Worm (Caenorhabditis elegans): ENCODE results near the gene sre-42.
A peak's percentile ranks its signal among the peaks of the same experiment; 100 is the strongest.

The sre-42 gene

DNA sequence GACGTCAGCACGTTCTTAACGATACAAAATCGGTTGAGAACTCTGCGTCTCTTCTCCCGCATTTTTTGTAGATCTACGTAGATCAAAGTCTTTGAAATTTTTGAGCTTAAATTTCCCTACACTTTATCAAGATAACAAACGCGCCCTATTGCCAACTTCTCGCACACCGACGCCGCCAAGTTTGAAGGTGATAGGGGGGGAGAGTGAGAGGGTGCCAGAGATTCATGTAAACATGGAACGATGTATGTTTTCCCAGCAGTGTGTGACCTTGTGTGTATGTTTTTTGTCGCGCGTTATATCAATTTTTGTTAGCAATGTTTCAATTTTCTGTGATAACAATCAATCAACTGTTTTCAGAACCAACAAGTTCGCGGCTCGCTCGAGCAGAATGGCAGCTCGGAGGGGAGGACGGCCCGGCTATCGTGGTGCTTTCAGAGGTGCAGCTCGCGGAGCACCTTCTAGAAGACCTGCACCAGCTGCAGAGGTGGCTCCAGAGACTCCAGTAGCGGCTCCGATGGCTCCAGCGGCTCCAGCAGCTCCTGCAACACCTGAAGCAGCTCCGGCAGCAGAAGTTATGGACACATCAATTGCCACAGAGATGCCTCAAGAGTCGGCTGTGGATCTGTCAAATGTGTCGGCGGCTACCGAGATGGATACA is 45.0 kb downstream of the sre-42 start:
- TF ChIP-seq mls-2 (tag; optimal IDR thresholded peaks at IDR 0.05), result no peak

DNA sequence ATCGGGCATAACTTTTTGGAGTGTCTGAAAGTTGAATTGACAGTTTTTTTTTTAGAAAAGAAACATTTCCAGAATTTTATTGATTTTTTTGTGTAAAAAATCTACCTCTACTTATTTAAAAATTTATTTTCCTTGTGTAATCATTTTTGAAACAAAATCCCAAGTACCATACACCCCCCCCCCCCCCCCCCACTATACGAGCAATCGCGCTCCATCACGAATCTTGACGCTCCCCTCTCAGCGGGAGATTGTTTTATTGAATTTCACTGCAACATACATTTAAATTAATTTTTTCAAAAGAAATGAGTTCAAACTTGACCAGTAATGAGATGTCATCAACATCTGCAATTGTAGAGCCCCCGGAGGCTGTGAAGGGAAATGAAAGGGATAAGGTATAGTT is 47.0 kb downstream of the sre-42 start, which contains the start of gene sop-2:
sop-2 (plus strand) TSS at position 301 of the 400 bp plus-strand sequence.
- TF ChIP-seq cnd-1 (tag; optimal IDR thresholded peaks at IDR 0.05), result no peak

DNA sequence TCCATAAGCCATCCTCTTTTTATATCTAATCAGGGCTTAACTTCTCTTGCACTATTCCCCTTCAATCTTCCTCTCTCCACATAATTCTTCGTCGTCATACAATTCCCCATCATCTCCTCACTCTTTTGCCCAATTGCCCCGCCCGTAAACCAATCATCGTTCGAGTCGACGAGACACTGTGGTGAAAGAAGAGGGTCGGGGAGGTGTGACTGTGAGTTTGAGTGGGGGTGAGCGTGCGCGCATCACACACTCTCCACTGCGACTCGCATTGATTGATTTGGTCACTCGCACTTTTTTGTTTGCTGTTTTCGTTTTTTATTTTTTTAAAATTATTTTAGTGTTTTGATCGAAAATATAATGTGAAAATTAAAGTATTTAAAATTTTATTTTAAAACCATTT is 47.5 kb downstream of the sre-42 start:
- TF ChIP-seq blmp-1 (tag; optimal IDR thresholded peaks at IDR 0.05), result no peak
- peak; percentile 44 for TF ChIP-seq ceh-39 (tag; optimal IDR thresholded peaks at IDR 0.05)
- no peak for TF ChIP-seq nhr-12 (tag; optimal IDR thresholded peaks at IDR 0.05)
- TF ChIP-seq lin-13 (tag; optimal IDR thresholded peaks at IDR 0.05), result peak; percentile 19
- no peak for TF ChIP-seq ceh-83 (GFP tag; optimal IDR thresholded peaks at IDR 0.05)
- no peak for TF ChIP-seq nhr-76 (tag; optimal IDR thresholded peaks at IDR 0.05)
- peak; percentile 95 for TF ChIP-seq ces-1 (GFP tag; optimal IDR thresholded peaks at IDR 0.05)
- peak; percentile 9 for TF ChIP-seq sptf-1 (tag; optimal IDR thresholded peaks at IDR 0.05)
- TF ChIP-seq elt-3 (tag; optimal IDR thresholded peaks at IDR 0.05), result no peak
- peak; percentile 30 for TF ChIP-seq cnd-1 (tag; optimal IDR thresholded peaks at IDR 0.05)
- no peak for TF ChIP-seq flh-1 (GFP tag; optimal IDR thresholded peaks at IDR 0.05)
- peak; percentile 10 for TF ChIP-seq M03D4.4 (tag; optimal IDR thresholded peaks at IDR 0.05)
- TF ChIP-seq mab-5 (tag; optimal IDR thresholded peaks at IDR 0.05), result no peak
- TF ChIP-seq ceh-43 (GFP tag; optimal IDR thresholded peaks at IDR 0.05), result no peak
- no peak for TF ChIP-seq unc-62 (GFP tag; optimal IDR thresholded peaks at IDR 0.05)
- TF ChIP-seq drap-1 (GFP tag; optimal IDR thresholded peaks at IDR 0.05), result no peak
- no peak for TF ChIP-seq unc-39 (tag; optimal IDR thresholded peaks at IDR 0.05)
- TF ChIP-seq nhr-237 (tag; optimal IDR thresholded peaks at IDR 0.05), result peak; percentile 36
- peak; percentile 65 for TF ChIP-seq mep-1 (tag; optimal IDR thresholded peaks at IDR 0.05)
- no peak for TF ChIP-seq zip-8 (tag; optimal IDR thresholded peaks at IDR 0.05)
- no peak for TF ChIP-seq sem-2 (GFP tag; optimal IDR thresholded peaks at IDR 0.05)
- TF ChIP-seq snpc-4 (tag; optimal IDR thresholded peaks at IDR 0.05), result no peak
- TF ChIP-seq bed-3 (GFP tag; optimal IDR thresholded peaks at IDR 0.05), result no peak
- TF ChIP-seq tbx-8 (GFP tag; optimal IDR thresholded peaks at IDR 0.05), result no peak
- peak; percentile 79 for TF ChIP-seq mls-2 (tag; optimal IDR thresholded peaks at IDR 0.05)
- peak; percentile 56 for TF ChIP-seq pha-4 (tag; optimal IDR thresholded peaks at IDR 0.05)
- no peak for TF ChIP-seq nhr-28 (tag; optimal IDR thresholded peaks at IDR 0.05)
- TF ChIP-seq ztf-11 (tag; optimal IDR thresholded peaks at IDR 0.05), result no peak
- TF ChIP-seq nhr-2 (tag; optimal IDR thresholded peaks at IDR 0.05), result no peak
- TF ChIP-seq lsy-2 (tag; optimal IDR thresholded peaks at IDR 0.05), result peak; percentile 87
- peak; percentile 64 for TF ChIP-seq unc-120 (tag; optimal IDR thresholded peaks at IDR 0.05; ENCODE audit: poor library complexity, severe bottlenecking)
- no peak for TF ChIP-seq hlh-1 (tag; optimal IDR thresholded peaks at IDR 0.05)
- no peak for TF ChIP-seq elt-1 (tag; optimal IDR thresholded peaks at IDR 0.05; ENCODE audit: borderline replicate concordance, insufficient read depth)
- TF ChIP-seq ham-2 (GFP tag; optimal IDR thresholded peaks at IDR 0.05), result no peak
- TF ChIP-seq lin-32 (GFP tag; optimal IDR thresholded peaks at IDR 0.05), result no peak

ce11 chrII:12335430-12335829 is 51.3 kb downstream of the sre-42 start, which contains the start of gene sre-52:
Gene sre-52, plus strand, starts transcription at chrII:12335730.
- TF ChIP-seq zip-8 (tag; optimal IDR thresholded peaks at IDR 0.05) (no peak), mep-1 (tag; optimal IDR thresholded peaks at IDR 0.05) (no peak), sptf-1 (tag; optimal IDR thresholded peaks at IDR 0.05) (no peak), blmp-1 (tag; optimal IDR thresholded peaks at IDR 0.05) (no peak), hlh-1 (tag; optimal IDR thresholded peaks at IDR 0.05) (no peak), nhr-28 (tag; optimal IDR thresholded peaks at IDR 0.05) (no peak), ceh-83 (GFP tag; optimal IDR thresholded peaks at IDR 0.05) (no peak), snpc-4 (tag; optimal IDR thresholded peaks at IDR 0.05) (no peak), drap-1 (GFP tag; optimal IDR thresholded peaks at IDR 0.05) (no peak), sem-2 (GFP tag; optimal IDR thresholded peaks at IDR 0.05) (no peak), ceh-43 (GFP tag; optimal IDR thresholded peaks at IDR 0.05) (no peak), nhr-2 (tag; optimal IDR thresholded peaks at IDR 0.05) (no peak), ztf-11 (tag; optimal IDR thresholded peaks at IDR 0.05) (no peak), ceh-39 (tag; optimal IDR thresholded peaks at IDR 0.05) (no peak), elt-1 (tag; optimal IDR thresholded peaks at IDR 0.05; ENCODE audit: borderline replicate concordance, insufficient read depth) (no peak)

Data from whole organism, mixed stage, embryonic.